Worm (Caenorhabditis elegans) whole organism, young adult: ENCODE data around the gene R05G6.5.

Experiments used
- F22D6.2 ChIP-seq: sonication (generic microtip); optimal IDR thresholded peaks from 2 replicates; lab custom pipeline; 2016; ENCODE audit warnings: mild to moderate bottlenecking, missing genetic modification characterization, missing compliant biosample characterization
- T07F8.4 ChIP-seq: sonication (generic microtip); optimal IDR thresholded peaks from 2 replicates; lab custom pipeline; 2016; ENCODE audit warnings: mild to moderate bottlenecking, missing genetic modification characterization, moderate library complexity, missing compliant biosample characterization
- ceh-40 ChIP-seq: fragments of 200-800 bp; sonication (Bioruptor generic); IDR thresholded peaks from 2 replicates; pipeline ENCODE4 v1.3.6; 2022; ENCODE audit warnings: missing genetic modification characterization, missing compliant biosample characterization
- lsy-27 ChIP-seq: sonication (generic microtip); optimal IDR thresholded peaks from 2 replicates; lab custom pipeline; 2017; ENCODE audit warnings: missing genetic modification characterization, mild to moderate bottlenecking, missing compliant biosample characterization, antibody characterized with exemption, missing genotype, borderline replicate concordance; ENCODE audit not compliant: insufficient read depth
- repo-1 ChIP-seq: sonication (generic microtip); optimal IDR thresholded peaks from 2 replicates; lab custom pipeline; 2017; ENCODE audit warnings: mild to moderate bottlenecking, missing genetic modification characterization, missing compliant biosample characterization
- sea-2 ChIP-seq: fragments of 200-800 bp; sonication (Bioruptor generic); IDR thresholded peaks from 2 replicates; pipeline ENCODE4 v1.3.6; 2022; ENCODE audit warnings: missing genetic modification characterization, missing compliant biosample characterization
- snpc-1.1 ChIP-seq: sonication (generic microtip); optimal IDR thresholded peaks from 2 replicates; lab custom pipeline; 2017; ENCODE audit warnings: missing genetic modification characterization, mild to moderate bottlenecking, missing compliant biosample characterization, antibody characterized with exemption, moderate library complexity, missing genotype, missing genetic modification reagents; ENCODE audit not compliant: insufficient read depth
- unc-130 ChIP-seq: sonication (generic microtip); optimal IDR thresholded peaks from 2 replicates; lab custom pipeline; 2016; ENCODE audit warnings: missing genetic modification reagents, missing genetic modification characterization, missing compliant biosample characterization
- ztf-18 ChIP-seq: sonication (generic microtip); optimal IDR thresholded peaks from 2 replicates; lab custom pipeline; 2016; ENCODE audit warnings: missing genotype, mild to moderate bottlenecking, missing genetic modification characterization, missing compliant biosample characterization
- ztf-22 ChIP-seq: fragments of 200-800 bp; sonication (Bioruptor generic); optimal IDR thresholded peaks from 2 replicates; lab custom pipeline; 2018; ENCODE audit warnings: mild to moderate bottlenecking, missing genetic modification characterization, moderate library complexity, missing compliant biosample characterization

DNA sequence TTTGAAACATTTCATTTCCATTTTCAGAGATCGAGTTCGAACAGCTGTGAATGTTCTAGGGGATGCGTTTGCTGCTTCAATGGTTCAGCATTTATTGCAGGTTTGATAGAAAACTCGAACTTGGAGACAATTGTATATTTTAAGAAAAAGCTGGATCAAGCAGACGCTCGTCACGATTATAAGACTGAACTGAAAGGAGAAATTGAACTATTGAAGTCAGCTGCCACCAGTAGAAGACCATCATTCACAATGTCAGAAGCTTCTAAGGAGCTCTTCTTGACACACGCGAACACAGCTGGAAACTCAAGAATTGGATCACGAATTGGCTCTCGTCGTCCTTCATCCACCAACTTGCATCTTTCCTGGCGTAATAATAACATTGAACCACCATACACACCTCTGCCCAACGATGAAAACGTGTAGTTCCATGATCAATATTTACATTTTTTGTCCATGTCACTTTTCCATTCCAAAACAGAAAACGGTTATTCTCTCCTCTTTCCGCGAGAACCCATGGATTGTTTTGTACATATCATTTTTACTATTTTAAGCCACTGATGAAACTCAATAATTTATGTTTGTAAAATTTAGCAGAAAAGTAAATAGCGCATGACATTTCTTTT, 2.2 kb upstream of the R05G6.5 start:
- TF ChIP-seq ceh-40 (no peak), ztf-18 (tag; lab: Kevin White, UChicago) (no peak), sea-2 (GFP tag; lab: Robert Waterston, UW) (no peak), repo-1 (tag; lab: Kevin White, UChicago) (peak; percentile 88), T07F8.4 (tag; lab: Kevin White, UChicago) (no peak), unc-130 (peak; percentile 20), lsy-27 (no peak), F22D6.2 (no peak), ztf-22 (GFP tag; lab: Kevin White, UChicago) (peak; percentile 70), snpc-1.1 (tag; lab: Kevin White, UChicago) (no peak)
